Fruit fly (Drosophila melanogaster): ENCODE data around the gene CG43083.

CG43083 gene

dm6 chr3L:15647712-15648621 lies at the start of gene CG43083, which contains the start of gene comm3:
TSS of gene CG43083 (plus strand) at chr3L:15648571.
TSS of gene comm3 (minus strand) at chr3L:15647762.
- TF ChIP-seq ttk (optimal IDR thresholded peaks at IDR 0.05), result no peak
- no peak for TF ChIP-seq insv (optimal IDR thresholded peaks at IDR 0.05)
- no peak for TF ChIP-seq Myc (optimal IDR thresholded peaks at IDR 0.05)
- no peak for TF ChIP-seq psq (optimal IDR thresholded peaks at IDR 0.05)
- no peak for TF ChIP-seq h (optimal IDR thresholded peaks at IDR 0.05)
- no peak for TF ChIP-seq Sin3A (optimal IDR thresholded peaks at IDR 0.05)

dm6 chr3L:15599190-15599589 lies 49.2 kb upstream of the CG43083 start:
- TF ChIP-seq Myc (optimal IDR thresholded peaks at IDR 0.05) (no peak), insv (optimal IDR thresholded peaks at IDR 0.05) (no peak), psq (optimal IDR thresholded peaks at IDR 0.05) (no peak), h (optimal IDR thresholded peaks at IDR 0.05) (no peak)

dm6 chr3L:15600051-15600450 lies 48.3 kb upstream of the CG43083 start:
- TF ChIP-seq psq (optimal IDR thresholded peaks at IDR 0.05) (no peak), Myc (optimal IDR thresholded peaks at IDR 0.05) (no peak), insv (optimal IDR thresholded peaks at IDR 0.05) (no peak), h (optimal IDR thresholded peaks at IDR 0.05) (no peak), Sin3A (optimal IDR thresholded peaks at IDR 0.05) (no peak), ttk (optimal IDR thresholded peaks at IDR 0.05) (no peak)

dm6 chr3L:15604979-15605378 lies 43.4 kb upstream of the CG43083 start:
- no peak for TF ChIP-seq insv (optimal IDR thresholded peaks at IDR 0.05)
- TF ChIP-seq psq (optimal IDR thresholded peaks at IDR 0.05), result no peak
- no peak for TF ChIP-seq h (optimal IDR thresholded peaks at IDR 0.05)
- no peak for TF ChIP-seq ttk (optimal IDR thresholded peaks at IDR 0.05)
- TF ChIP-seq Myc (optimal IDR thresholded peaks at IDR 0.05), result no peak
- TF ChIP-seq Sin3A (optimal IDR thresholded peaks at IDR 0.05), result no peak

dm6 chr3L:15610109-15610508 lies 38.3 kb upstream of the CG43083 start, which contains the start of gene CG7650:
TSS of gene CG7650 (minus strand) at chr3L:15610386.
- TF ChIP-seq insv (optimal IDR thresholded peaks at IDR 0.05) (no peak), ttk (optimal IDR thresholded peaks at IDR 0.05) (no peak), Myc (optimal IDR thresholded peaks at IDR 0.05) (no peak), h (optimal IDR thresholded peaks at IDR 0.05) (no peak), Sin3A (optimal IDR thresholded peaks at IDR 0.05) (no peak), psq (optimal IDR thresholded peaks at IDR 0.05) (no peak)

- TF ChIP-seq Myc (optimal IDR thresholded peaks at IDR 0.05) (no peak), h (optimal IDR thresholded peaks at IDR 0.05) (no peak), insv (optimal IDR thresholded peaks at IDR 0.05) (no peak), ttk (optimal IDR thresholded peaks at IDR 0.05) (no peak), psq (optimal IDR thresholded peaks at IDR 0.05) (no peak), Sin3A (optimal IDR thresholded peaks at IDR 0.05) (no peak)
Measured at dm6 chr3L:15612728-15613127, 35.6 kb upstream of the CG43083 start, which contains the start of gene CG13449. TSS of gene CG13449 (minus strand) at chr3L:15612828.

- no peak for TF ChIP-seq psq (optimal IDR thresholded peaks at IDR 0.05)
- TF ChIP-seq insv (optimal IDR thresholded peaks at IDR 0.05), result no peak
- TF ChIP-seq ttk (optimal IDR thresholded peaks at IDR 0.05), result no peak
- TF ChIP-seq Myc (optimal IDR thresholded peaks at IDR 0.05), result no peak
- TF ChIP-seq Sin3A (optimal IDR thresholded peaks at IDR 0.05), result no peak
- no peak for TF ChIP-seq h (optimal IDR thresholded peaks at IDR 0.05)
Measured at dm6 chr3L:15616490-15616889, 31.9 kb upstream of the CG43083 start.

- TF ChIP-seq ttk (optimal IDR thresholded peaks at IDR 0.05), result no peak
- no peak for TF ChIP-seq Sin3A (optimal IDR thresholded peaks at IDR 0.05)
- no peak for TF ChIP-seq h (optimal IDR thresholded peaks at IDR 0.05)
- no peak for TF ChIP-seq psq (optimal IDR thresholded peaks at IDR 0.05)
- TF ChIP-seq insv (optimal IDR thresholded peaks at IDR 0.05), result no peak
- TF ChIP-seq Myc (optimal IDR thresholded peaks at IDR 0.05), result no peak
Measured at dm6 chr3L:15616900-15617299, 31.5 kb upstream of the CG43083 start.

dm6 chr3L:15619626-15620247 lies 28.6 kb upstream of the CG43083 start, which contains the start of gene Phs:
TSS of gene Phs (plus strand) at chr3L:15619901.
- TF ChIP-seq Sin3A (optimal IDR thresholded peaks at IDR 0.05), result no peak
- TF ChIP-seq psq (optimal IDR thresholded peaks at IDR 0.05), result no peak
- no peak for TF ChIP-seq h (optimal IDR thresholded peaks at IDR 0.05)

- no peak for TF ChIP-seq h (optimal IDR thresholded peaks at IDR 0.05)
- TF ChIP-seq ttk (optimal IDR thresholded peaks at IDR 0.05), result no peak
- no peak for TF ChIP-seq Myc (optimal IDR thresholded peaks at IDR 0.05)
- TF ChIP-seq psq (optimal IDR thresholded peaks at IDR 0.05), result no peak
- TF ChIP-seq Sin3A (optimal IDR thresholded peaks at IDR 0.05), result no peak
- no peak for TF ChIP-seq insv (optimal IDR thresholded peaks at IDR 0.05)
Measured at dm6 chr3L:15624097-15624496, 24.3 kb upstream of the CG43083 start.

- TF ChIP-seq psq (optimal IDR thresholded peaks at IDR 0.05) (no peak), Sin3A (optimal IDR thresholded peaks at IDR 0.05) (no peak), h (optimal IDR thresholded peaks at IDR 0.05) (no peak), ttk (optimal IDR thresholded peaks at IDR 0.05) (no peak), Myc (optimal IDR thresholded peaks at IDR 0.05) (no peak), insv (optimal IDR thresholded peaks at IDR 0.05) (no peak)
Measured at dm6 chr3L:15624944-15625610, 23.3 kb upstream of the CG43083 start.

Measured in Kc167 (cell line).